Worm (Caenorhabditis elegans) whole organism, L4/young adult: ENCODE measurements around the gene rbm-25.

Experiments
- W03F9.2 ChIP-seq: fragments of 150-350 bp; optimal IDR thresholded peaks from 2 replicates; lab custom pipeline; 2014; ENCODE audit warnings: missing biosample characterization, missing genetic modification characterization
- dao-5 ChIP-seq: sonication (generic microtip); optimal IDR thresholded peaks from 2 replicates; lab custom pipeline; 2016; ENCODE audit warnings: missing genotype, missing genetic modification characterization, moderate library complexity, missing compliant biosample characterization
- him-1 ChIP-seq: sonication (generic microtip); optimal IDR thresholded peaks from 2 replicates; lab custom pipeline; 2016; ENCODE audit warnings: missing genotype, missing genetic modification reagents, missing genetic modification characterization, missing compliant biosample characterization

DNA sequence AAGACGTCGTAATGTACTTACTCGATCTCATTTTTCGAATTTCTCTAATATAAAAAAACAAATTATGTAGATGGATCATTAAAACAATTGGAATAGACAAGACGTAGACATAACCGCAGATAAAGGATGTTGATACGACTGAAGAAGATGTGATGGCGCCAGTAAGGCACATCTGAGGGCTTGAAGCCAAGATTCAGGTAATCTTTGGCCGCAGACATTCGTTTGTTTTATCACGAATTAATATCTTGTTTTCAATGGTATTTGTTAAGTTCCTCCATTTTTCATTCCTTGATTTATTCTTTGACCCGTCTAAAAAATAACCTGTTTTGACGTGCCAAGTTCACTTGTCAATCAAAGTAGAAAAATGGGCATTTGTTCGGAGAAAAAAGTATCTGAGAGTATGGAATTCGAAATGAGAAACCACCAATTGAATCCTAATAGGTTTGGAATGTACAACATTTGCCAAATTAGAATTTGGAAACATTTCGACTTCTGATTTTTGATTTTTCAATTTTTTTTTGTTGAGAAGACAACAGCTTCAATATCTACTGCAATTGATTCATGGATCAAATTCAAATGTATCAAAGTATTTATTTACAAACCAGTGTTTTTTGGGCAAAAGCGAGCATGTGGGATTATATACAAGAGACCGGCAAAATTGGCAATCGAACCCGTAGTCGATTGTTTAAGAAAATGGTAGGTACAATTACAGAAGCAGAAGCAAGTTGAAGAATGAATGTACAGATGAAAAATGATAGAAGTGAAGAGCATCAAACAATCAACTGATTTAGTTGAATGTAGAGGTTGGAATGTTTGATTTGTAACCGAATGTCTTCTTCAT is 53.8 kb downstream of the rbm-25 start:
- TF ChIP-seq him-1 (tag; lab: Kevin White, UChicago), result no peak
- TF ChIP-seq W03F9.2 (tag; lab: Kevin White, UChicago), result no peak
- TF ChIP-seq dao-5, result no peak
